Fruit fly (Drosophila melanogaster): ENCODE measurements around the gene CG34281.

- no peak for TF ChIP-seq CG17806 (tag; optimal IDR thresholded peaks at IDR 0.05)
- TF ChIP-seq CG8159 (tag; optimal IDR thresholded peaks at IDR 0.05): no peak
- no peak for TF ChIP-seq CG12605 (GFP tag; IDR thresholded peaks at IDR 0.05)
- no peak for TF ChIP-seq CG15710 (tag; optimal IDR thresholded peaks at IDR 0.05)
- TF ChIP-seq EcR (GFP tag; optimal IDR thresholded peaks at IDR 0.05): no peak
- no peak for TF ChIP-seq Ets98B (GFP tag; IDR thresholded peaks at IDR 0.05)
- TF ChIP-seq CG32121 (GFP tag; IDR thresholded peaks at IDR 0.05): no peak
- no peak for TF ChIP-seq CG34367 (tag; optimal IDR thresholded peaks at IDR 0.05)
- no peak for TF ChIP-seq rn (GFP tag; IDR thresholded peaks at IDR 0.05)
Measured at dm6 chr3R:17615076-17615475, 2.4 kb downstream of the CG34281 start.
